Worm (Caenorhabditis elegans) whole organism, L4/young adult: ENCODE measurements around the gene cua-1.
"Not testable (repeated sequence)": the region's sequence is repeated elsewhere in the genome, so short reads cannot be mapped to it uniquely, and the experiment has no call there.

Experiments used
- W03F9.2 ChIP-seq: fragments of 150-350 bp; optimal IDR thresholded peaks from 2 replicates; lab custom pipeline; 2014; ENCODE audit warnings: missing biosample characterization, missing genetic modification characterization
- dao-5 ChIP-seq: sonication (generic microtip); optimal IDR thresholded peaks from 2 replicates; lab custom pipeline; 2016; ENCODE audit warnings: missing genotype, missing genetic modification characterization, moderate library complexity, missing compliant biosample characterization
- him-1 ChIP-seq: sonication (generic microtip); optimal IDR thresholded peaks from 2 replicates; lab custom pipeline; 2016; ENCODE audit warnings: missing genotype, missing genetic modification reagents, missing genetic modification characterization, missing compliant biosample characterization

Gene cua-1

DNA sequence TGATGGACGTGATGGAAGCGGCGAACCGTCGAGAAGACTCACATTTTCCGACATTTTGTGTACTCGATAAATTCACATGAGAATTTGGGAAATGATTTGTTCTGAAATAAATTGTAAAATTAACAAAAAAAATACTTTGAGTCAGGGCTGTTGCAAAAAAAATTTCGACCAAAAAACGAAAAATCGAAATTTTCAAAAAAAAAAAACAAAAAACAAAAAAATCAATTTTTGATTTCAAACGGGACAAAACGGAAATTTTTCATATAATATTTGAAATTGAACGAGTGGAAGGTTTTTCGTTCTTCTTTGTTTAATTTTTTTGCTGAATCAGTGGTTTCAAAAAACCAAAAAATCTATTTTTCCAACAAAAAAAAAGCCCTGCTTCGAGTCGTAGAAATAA, at the start of gene cua-1:
TSS of gene cua-1 (minus strand) at position 101 of the 400 bp plus-strand sequence.
- TF ChIP-seq W03F9.2 (tag; lab: Kevin White, UChicago) (no peak), him-1 (tag; lab: Kevin White, UChicago) (no peak), dao-5 (tag; lab: Kevin White, UChicago) (no peak)

DNA sequence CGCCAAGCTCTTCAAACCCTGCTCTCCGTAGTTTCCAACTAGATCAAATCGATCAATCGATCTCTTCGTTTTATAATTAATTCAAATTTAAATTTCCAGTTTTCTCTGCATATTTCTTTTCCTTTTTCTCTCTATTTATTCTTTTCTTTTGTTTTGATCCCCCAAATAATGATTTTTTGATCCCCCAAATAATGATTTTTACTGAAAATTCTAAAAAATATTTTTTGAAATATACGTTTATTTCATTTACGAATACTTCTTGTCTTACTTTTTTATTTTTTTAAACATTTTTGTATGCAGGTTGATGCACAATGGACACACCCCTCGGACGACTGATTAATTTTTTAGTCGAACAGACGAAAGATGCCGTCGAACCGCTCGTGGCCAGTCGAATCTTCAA, 48.3 kb upstream of the cua-1 start, which contains the start of gene T28A8.4:
TSS of gene T28A8.4 (plus strand) at position 301 of the 400 bp plus-strand sequence.
- TF ChIP-seq him-1 (tag; lab: Kevin White, UChicago): no peak
- no peak for TF ChIP-seq dao-5 (tag; lab: Kevin White, UChicago)
- no peak for TF ChIP-seq W03F9.2 (tag; lab: Kevin White, UChicago)

DNA sequence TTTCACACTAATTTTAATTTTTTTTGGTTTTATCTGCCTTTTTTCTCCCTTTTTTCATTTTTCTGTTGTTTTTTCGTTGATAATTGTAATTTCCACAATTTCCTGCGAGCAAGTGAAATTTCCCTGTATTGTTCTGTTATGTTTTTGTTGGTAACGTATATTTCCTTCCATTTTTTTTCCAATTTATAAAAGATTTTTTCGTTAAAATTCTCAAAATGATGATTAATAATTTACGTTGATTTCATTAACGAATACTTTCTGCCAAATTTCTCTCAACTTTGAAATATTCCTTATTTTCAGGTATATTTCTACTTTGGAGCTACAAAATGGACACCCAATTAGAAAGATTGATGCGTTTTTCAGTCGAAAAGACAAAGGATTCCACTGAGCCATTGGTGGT, 47.4 kb upstream of the cua-1 start, which contains the start of gene T28A8.8:
TSS of gene T28A8.8 (plus strand) at position 301 of the 400 bp plus-strand sequence.
- TF ChIP-seq W03F9.2 (tag; lab: Kevin White, UChicago) (no peak), him-1 (tag; lab: Kevin White, UChicago) (no peak), dao-5 (tag; lab: Kevin White, UChicago) (no peak)

DNA sequence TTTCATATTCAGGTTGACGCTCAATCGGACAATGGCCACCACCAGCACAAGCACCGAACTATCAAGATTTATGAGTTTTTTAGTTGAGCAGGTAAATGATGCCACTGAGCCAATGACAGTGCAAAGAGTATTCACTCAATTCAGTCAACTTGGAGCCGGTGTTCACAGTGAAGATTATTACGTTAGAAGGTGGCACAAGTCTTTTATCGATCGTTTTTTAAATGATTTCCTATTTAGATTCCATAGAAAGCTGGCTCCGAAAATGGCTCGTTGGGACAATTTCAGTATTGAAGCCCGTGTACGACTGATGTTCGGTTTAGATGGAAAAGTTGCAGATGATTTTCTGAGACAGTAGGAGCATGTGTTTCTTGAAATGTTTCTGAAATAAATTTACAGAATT, 46.5 kb upstream of the cua-1 start, which contains the start of gene T28A8.5:
TSS of gene T28A8.5 (plus strand) at position 32 of the 400 bp plus-strand sequence.
- no peak for TF ChIP-seq W03F9.2 (tag; lab: Kevin White, UChicago)
- no peak for TF ChIP-seq him-1 (tag; lab: Kevin White, UChicago)
- no peak for TF ChIP-seq dao-5 (tag; lab: Kevin White, UChicago)

DNA sequence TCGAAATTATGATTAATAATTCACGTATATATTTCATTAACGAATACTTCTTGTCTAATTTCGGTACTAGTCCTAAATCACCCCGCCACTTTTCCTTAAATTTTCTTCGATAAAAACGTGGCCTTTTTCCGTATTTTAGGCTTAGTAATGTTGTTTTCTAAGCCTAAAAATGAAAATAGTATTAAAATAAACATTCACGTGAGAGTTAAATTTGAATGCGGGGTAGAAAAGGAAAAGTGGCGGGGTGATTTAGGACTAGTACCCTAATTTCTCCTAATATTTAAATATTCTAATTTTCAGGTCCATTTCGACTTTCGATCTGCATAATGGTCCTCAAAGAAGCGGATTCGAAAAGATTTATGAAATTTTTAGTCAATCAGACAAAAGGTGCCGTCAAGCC, 43.8 kb upstream of the cua-1 start, which contains the start of gene T28A8.6:
TSS of gene T28A8.6 (plus strand) at position 301 of the 400 bp plus-strand sequence.
- TF ChIP-seq him-1, W03F9.2, dao-5 (tag; lab: Kevin White, UChicago): not testable (repeated sequence)

DNA sequence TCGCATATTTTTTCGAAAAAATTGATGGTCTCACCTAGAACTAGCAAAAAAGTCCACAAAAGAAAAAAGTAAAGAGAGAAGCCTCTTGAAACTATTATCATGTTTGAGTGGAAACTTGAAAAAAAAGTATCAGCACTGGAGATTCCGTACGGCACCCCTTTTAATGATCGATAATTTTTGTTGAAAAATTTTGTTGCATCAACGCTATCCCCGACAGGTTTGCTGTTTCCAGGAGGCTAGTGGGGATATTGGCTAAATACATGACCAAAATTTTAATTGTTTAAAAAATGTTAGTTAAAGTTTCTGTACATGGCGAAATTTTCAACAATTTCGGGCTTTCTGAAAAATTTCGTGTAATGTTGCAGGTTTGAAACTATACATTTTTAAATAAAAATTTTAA, 40.5 kb upstream of the cua-1 start, which contains the start of gene T28A8.2:
TSS of gene T28A8.2 (minus strand) at position 101 of the 400 bp plus-strand sequence.
- TF ChIP-seq dao-5 (tag; lab: Kevin White, UChicago) (no peak), him-1 (tag; lab: Kevin White, UChicago) (no peak), W03F9.2 (tag; lab: Kevin White, UChicago) (no peak)

DNA sequence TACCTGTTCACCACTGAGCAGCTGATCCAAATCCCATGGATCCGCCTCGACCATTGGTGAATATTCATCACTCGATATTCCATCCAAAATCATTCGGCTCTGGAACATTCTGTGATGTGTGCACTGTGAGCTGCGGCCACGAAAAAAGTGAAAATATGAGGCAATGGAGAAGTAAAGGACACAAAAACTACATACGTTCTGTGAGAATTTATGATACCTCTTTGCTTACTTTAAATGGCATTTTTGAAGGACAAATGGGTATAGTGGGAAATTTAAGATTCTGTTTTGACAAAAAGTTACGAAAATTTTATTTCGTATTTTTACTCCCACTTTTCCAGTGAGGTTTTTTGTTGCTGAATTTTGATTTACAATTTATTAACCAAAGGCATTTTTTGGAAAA, 37.3 kb upstream of the cua-1 start, which contains the start of gene twk-40:
TSS of gene twk-40 (minus strand) at position 101 of the 400 bp plus-strand sequence.
- TF ChIP-seq him-1 (tag; lab: Kevin White, UChicago) (no peak), W03F9.2 (tag; lab: Kevin White, UChicago) (no peak)

DNA sequence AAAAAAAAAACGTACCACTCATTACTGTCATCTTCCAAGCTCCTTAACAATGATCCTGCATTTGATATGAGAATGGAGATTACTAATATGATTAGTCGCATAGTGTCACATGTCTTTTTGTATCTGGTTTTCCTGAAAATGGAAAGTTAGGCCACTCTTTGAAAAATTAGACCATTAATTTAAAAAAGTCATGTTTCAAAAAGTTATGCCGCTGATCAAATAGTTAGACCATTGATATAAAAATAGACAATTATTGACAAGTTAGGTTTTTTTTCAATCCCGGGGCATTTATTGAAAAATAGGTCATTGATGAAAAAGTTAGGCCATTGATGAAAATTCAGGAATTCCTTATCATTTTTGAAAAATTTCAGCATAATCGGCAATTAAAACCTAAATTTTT, 28.9 kb upstream of the cua-1 start, which contains the start of gene acc-4:
TSS of gene acc-4 (minus strand) at position 101 of the 400 bp plus-strand sequence.
- TF ChIP-seq him-1 (tag; lab: Kevin White, UChicago) (no peak), W03F9.2 (tag; lab: Kevin White, UChicago) (no peak), dao-5 (tag; lab: Kevin White, UChicago) (no peak)

DNA sequence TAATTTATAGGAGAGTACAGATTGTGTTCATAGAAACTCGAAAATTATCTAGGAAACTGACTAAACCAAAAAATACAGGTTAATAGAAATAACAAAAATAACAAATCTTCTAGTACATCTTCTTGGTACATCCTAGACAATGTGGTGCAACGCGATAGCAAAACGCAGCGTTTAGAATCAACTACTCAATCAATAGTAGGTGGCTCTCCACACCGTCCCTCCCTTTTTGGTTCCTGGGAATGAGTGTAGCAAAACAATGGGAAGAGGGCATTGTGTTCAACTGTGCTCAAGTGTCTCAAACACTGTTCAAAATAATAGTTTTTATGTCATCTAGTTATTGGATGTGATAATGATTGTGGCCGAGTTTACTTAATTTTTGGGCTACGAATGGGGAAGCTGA, 21.6 kb upstream of the cua-1 start, which contains the start of gene T27E9.6:
TSS of gene T27E9.6 (minus strand) at position 101 of the 400 bp plus-strand sequence.
- TF ChIP-seq dao-5 (tag; lab: Kevin White, UChicago): no peak

DNA sequence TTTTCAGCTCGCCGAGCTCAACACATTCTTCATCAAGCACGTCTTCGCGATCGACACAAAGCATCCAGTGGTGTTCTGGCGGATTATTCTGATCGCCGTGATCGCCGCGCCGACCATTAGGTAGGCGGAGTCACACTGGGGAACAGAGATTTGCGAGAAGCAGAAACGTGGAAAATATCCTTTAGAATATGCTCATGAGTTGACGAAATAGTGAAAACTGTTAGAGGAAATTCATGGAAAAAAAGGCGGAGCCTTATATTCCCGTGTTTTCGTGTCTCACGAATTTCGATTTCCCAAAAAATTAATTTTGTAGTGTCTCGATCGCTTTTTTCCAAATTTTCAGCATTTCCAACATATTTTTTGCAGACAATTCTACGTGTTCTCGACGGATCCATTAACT, 19.4 kb upstream of the cua-1 start:
- TF ChIP-seq dao-5 (tag; lab: Kevin White, UChicago): no peak
- no peak for TF ChIP-seq W03F9.2 (tag; lab: Kevin White, UChicago)
- TF ChIP-seq him-1 (tag; lab: Kevin White, UChicago): no peak

DNA sequence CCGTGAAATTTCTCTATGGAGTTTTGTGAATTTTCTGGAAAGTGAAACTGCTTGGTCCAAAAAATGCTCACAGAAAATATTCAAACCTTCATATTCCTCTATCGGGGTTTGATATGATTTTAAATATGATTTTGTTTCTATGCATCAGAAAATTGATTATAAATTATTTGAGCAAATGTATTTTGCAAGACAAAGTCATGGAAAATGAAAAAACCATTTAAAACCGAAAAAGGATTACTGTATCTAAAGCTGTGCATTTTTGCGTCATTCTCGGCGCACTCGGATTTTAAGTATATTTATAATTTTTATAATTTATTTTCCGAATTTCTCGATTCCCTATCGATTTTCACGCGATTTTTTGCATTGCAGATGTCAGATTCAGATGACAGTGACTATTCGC, 16.4 kb upstream of the cua-1 start, which contains the start of gene pssy-2:
TSS of gene pssy-2 (plus strand) at position 301 of the 400 bp plus-strand sequence.
- TF ChIP-seq W03F9.2 (tag; lab: Kevin White, UChicago) (no peak), dao-5 (tag; lab: Kevin White, UChicago) (no peak), him-1 (tag; lab: Kevin White, UChicago) (no peak)

DNA sequence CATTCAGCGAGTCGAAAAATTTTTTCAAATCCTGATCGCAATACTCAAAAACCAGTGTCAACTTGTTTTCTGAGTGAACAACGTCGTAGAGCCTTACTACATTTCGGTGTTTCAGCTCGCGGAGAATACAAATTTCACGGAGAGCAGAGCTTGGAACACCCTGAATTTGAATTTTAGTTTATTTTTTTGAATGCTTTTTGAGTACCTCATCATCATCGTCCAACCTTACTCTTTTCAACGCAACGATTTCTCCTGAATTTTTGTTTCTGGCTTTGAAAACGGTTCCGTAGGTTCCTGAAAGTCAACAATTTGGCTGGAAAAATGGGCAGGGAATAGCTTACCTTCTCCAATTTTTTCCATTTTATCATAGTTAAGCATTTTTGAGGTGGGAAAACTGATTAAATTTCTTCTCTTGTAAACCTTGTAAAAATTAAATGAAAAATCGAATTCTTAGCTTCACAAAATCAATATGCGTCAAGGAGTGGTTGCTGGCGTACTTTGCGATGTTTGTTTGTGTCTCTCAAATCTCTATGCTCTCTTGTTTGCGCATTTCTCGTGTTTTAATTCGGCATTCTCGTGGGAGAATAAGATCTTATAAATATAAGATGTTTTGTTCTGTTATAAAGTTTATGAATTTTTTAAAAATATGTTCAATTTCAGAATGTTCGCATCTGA, 10.9 kb upstream of the cua-1 start, which contains the start of gene cdk-5:
TSS of gene cdk-5 (minus strand) at position 425 of the 675 bp plus-strand sequence.
- TF ChIP-seq dao-5 (tag; lab: Kevin White, UChicago): no peak
- peak; percentile 6 for TF ChIP-seq him-1 (tag; lab: Kevin White, UChicago)
- peak; percentile 87 for TF ChIP-seq W03F9.2 (tag; lab: Kevin White, UChicago)
